Worm (Caenorhabditis elegans): Measurements from ENCODE around the gene math-16.

- TF ChIP-seq fkh-6 (tag; optimal IDR thresholded peaks at IDR 0.05), result no peak
- TF ChIP-seq nhr-232 (tag; optimal IDR thresholded peaks at IDR 0.05), result no peak
- TF ChIP-seq ceh-19 (GFP tag; optimal IDR thresholded peaks at IDR 0.05), result no peak
- no peak for TF ChIP-seq nhr-11 (tag; optimal IDR thresholded peaks at IDR 0.05)
Measured at ce11 chrII:1912741-1913140, 34.2 kb upstream of the math-16 start, which contains the start of gene math-31.

Data from whole organism, late embryonic.